1 fruit fly cellular context compared by ENCODE assay signal in genomic region chr3L:8947848-8948494, dm6.
TF ChIP-seq lines count a peak whose summit lies in the region.

No protein-coding gene starts in this region.

TF ChIP-seq in whole organism, embryonic, 481 proteins besides CTCF, POLR2A, EP300 and RAD21 (continued from another document):
- TF ChIP-seq sug (tag; optimal IDR thresholded peaks at IDR 0.05; lab: Kevin White, UChicago) (peak; percentile 48), hth (optimal IDR thresholded peaks at IDR 0.05; lab: Kevin White, UChicago) (no peak), CG12942 (GFP tag; optimal IDR thresholded peaks at IDR 0.05; lab: Kevin White, UChicago) (no peak), Xrp1 (GFP tag; IDR thresholded peaks at IDR 0.05; lab: Robert Waterston, UW) (no peak), CG7963 (GFP tag; IDR thresholded peaks at IDR 0.05; lab: Robert Waterston, UW; ENCODE audit: partially characterized antibody) (no peak), Kr (GFP tag; optimal IDR thresholded peaks at IDR 0.05; lab: Kevin White, UChicago) (no peak), mirr (GFP tag; optimal IDR thresholded peaks at IDR 0.05; lab: Kevin White, UChicago) (peak; percentile 80), Max (GFP tag; optimal IDR thresholded peaks at IDR 0.05; lab: Kevin White, UChicago) (no peak), ssp (GFP tag; IDR thresholded peaks at IDR 0.05; lab: Robert Waterston, UW) (no peak), CG10267 (tag; optimal IDR thresholded peaks at IDR 0.05; lab: Kevin White, UChicago) (no peak), CG15479 (GFP tag; optimal IDR thresholded peaks at IDR 0.05; lab: Kevin White, UChicago) (no peak), HHEX (GFP tag; optimal IDR thresholded peaks at IDR 0.05; lab: Kevin White, UChicago) (no peak), lov (optimal IDR thresholded peaks at IDR 0.05; lab: Kevin White, UChicago) (no peak), lov (GFP tag; IDR thresholded peaks at IDR 0.05; lab: Robert Waterston, UW) (no peak), CG33213 (GFP tag; optimal IDR thresholded peaks at IDR 0.05; lab: Kevin White, UChicago) (no peak), YL-1 (GFP tag; optimal IDR thresholded peaks at IDR 0.05; lab: Kevin White, UChicago) (no peak), Mrtf (GFP tag; IDR thresholded peaks at IDR 0.05; lab: Robert Waterston, UW) (no peak), pita (GFP tag; optimal IDR thresholded peaks at IDR 0.05; lab: Kevin White, UChicago) (no peak), CG18262 (tag; optimal IDR thresholded peaks at IDR 0.05; lab: Kevin White, UChicago) (no peak), Tbp (GFP tag; optimal IDR thresholded peaks at IDR 0.05; lab: Kevin White, UChicago) (no peak), Drgx (GFP tag; IDR thresholded peaks at IDR 0.05; lab: Robert Waterston, UW) (no peak)
